Fruit fly (Drosophila melanogaster) whole organism, pupa: Measurements from ENCODE around the gene Mpp6.

Source experiments
- CG10348 ChIP-seq: fragments of 200-800 bp; sonication (Bioruptor generic); IDR thresholded peaks from 2 replicates; pipeline ENCODE4 v1.3.6; 2022; ENCODE audit warnings: missing biosample characterization, missing genetic modification characterization
- CG12605 ChIP-seq: fragments of 200-800 bp; sonication (Bioruptor generic); IDR thresholded peaks from 2 replicates; pipeline ENCODE4 v1.3.6; 2022; ENCODE audit warnings: missing biosample characterization, missing genetic modification characterization
- CG13204 ChIP-seq: fragments of 200-800 bp; sonication (Bioruptor generic); optimal IDR thresholded peaks from 2 replicates; lab custom pipeline; 2018; ENCODE audit warnings: missing biosample characterization, mild to moderate bottlenecking, missing genetic modification characterization, moderate library complexity
- CG14655 ChIP-seq: fragments of 200-800 bp; sonication (Bioruptor generic); optimal IDR thresholded peaks from 3 replicates; lab custom pipeline; 2017; ENCODE audit warnings: mild to moderate bottlenecking, missing biosample characterization, missing genetic modification reagents, missing genetic modification characterization
- CG15710 ChIP-seq: fragments of 200-800 bp; sonication (Bioruptor generic); optimal IDR thresholded peaks from 2 replicates; lab custom pipeline; 2018; ENCODE audit warnings: missing biosample characterization, mild to moderate bottlenecking, missing genetic modification characterization, moderate library complexity
- CG17806 ChIP-seq: fragments of 200-800 bp; sonication (Bioruptor generic); optimal IDR thresholded peaks from 2 replicates; lab custom pipeline; 2018; ENCODE audit warnings: missing biosample characterization, mild to moderate bottlenecking, missing genetic modification characterization, moderate library complexity
- CG32121 ChIP-seq: fragments of 200-800 bp; sonication (Bioruptor generic); IDR thresholded peaks from 2 replicates; pipeline ENCODE4 v1.3.6; 2022; ENCODE audit warnings: missing biosample characterization, missing genetic modification characterization
- CG34367 ChIP-seq: fragments of 200-800 bp; sonication (Bioruptor generic); optimal IDR thresholded peaks from 2 replicates; lab custom pipeline; 2018; ENCODE audit warnings: missing biosample characterization, mild to moderate bottlenecking, missing genetic modification characterization
- CG4496 ChIP-seq: fragments of 200-800 bp; sonication (Bioruptor generic); IDR thresholded peaks from 3 replicates; pipeline ENCODE4 v1.3.6; 2022; ENCODE audit warnings: missing biosample characterization, missing genetic modification characterization
- CG8159 ChIP-seq: fragments of 200-800 bp; sonication (Bioruptor generic); optimal IDR thresholded peaks from 3 replicates; lab custom pipeline; 2018; ENCODE audit warnings: missing biosample characterization, mild to moderate bottlenecking, missing genetic modification characterization, moderate library complexity
- CG8301 ChIP-seq: fragments of 200-800 bp; sonication (Bioruptor generic); optimal IDR thresholded peaks from 2 replicates; lab custom pipeline; 2018; ENCODE audit warnings: missing biosample characterization, mild to moderate bottlenecking, missing genetic modification characterization
- CG9948 ChIP-seq: fragments of 200-800 bp; sonication (Bioruptor generic); optimal IDR thresholded peaks from 2 replicates; lab custom pipeline; 2018; ENCODE audit warnings: missing biosample characterization, mild to moderate bottlenecking, missing genetic modification characterization, moderate library complexity
- D1 ChIP-seq: fragments of 200-800 bp; sonication (Bioruptor generic); optimal IDR thresholded peaks from 2 replicates; lab custom pipeline; 2018; ENCODE audit warnings: missing biosample characterization, mild to moderate bottlenecking, missing genetic modification characterization, moderate library complexity
- EcR ChIP-seq: fragments of 200-800 bp; sonication (Bioruptor generic); optimal IDR thresholded peaks from 3 replicates; lab custom pipeline; 2019; ENCODE audit warnings: missing biosample characterization, missing genetic modification characterization, mild to moderate bottlenecking, moderate library complexity, missing genetic modification reagents
- Ets98B ChIP-seq: fragments of 200-800 bp; sonication (Bioruptor generic); IDR thresholded peaks from 2 replicates; pipeline ENCODE4 v1.3.6; 2022; ENCODE audit warnings: missing biosample characterization, missing genetic modification characterization
- Pif1A ChIP-seq: fragments of 200-800 bp; sonication (Bioruptor generic); optimal IDR thresholded peaks from 3 replicates; lab custom pipeline; 2016; ENCODE audit warnings: missing biosample characterization, missing genetic modification characterization
- Pif1B ChIP-seq: fragments of 200-800 bp; sonication (Bioruptor generic); optimal IDR thresholded peaks from 3 replicates; lab custom pipeline; 2016; ENCODE audit warnings: missing biosample characterization, missing genetic modification characterization
- Snoo ChIP-seq: fragments of 200-800 bp; sonication (Bioruptor generic); optimal IDR thresholded peaks from 3 replicates; lab custom pipeline; 2017; ENCODE audit warnings: missing biosample characterization, mild to moderate bottlenecking, missing genetic modification characterization, inconsistent platforms
- fd96Ca ChIP-seq: fragments of 200-800 bp; sonication (Bioruptor generic); IDR thresholded peaks from 3 replicates; pipeline ENCODE4 v1.3.6; 2022; ENCODE audit warnings: missing biosample characterization, missing genetic modification characterization
- gl ChIP-seq: fragments of 200-800 bp; sonication (Bioruptor generic); optimal IDR thresholded peaks from 2 replicates; lab custom pipeline; 2018; ENCODE audit warnings: missing biosample characterization, mild to moderate bottlenecking, missing genetic modification characterization
- rn ChIP-seq: fragments of 200-800 bp; sonication (Bioruptor generic); IDR thresholded peaks from 2 replicates; pipeline ENCODE4 v1.3.6; 2022; ENCODE audit warnings: missing biosample characterization, missing genetic modification characterization

Gene Mpp6

DNA sequence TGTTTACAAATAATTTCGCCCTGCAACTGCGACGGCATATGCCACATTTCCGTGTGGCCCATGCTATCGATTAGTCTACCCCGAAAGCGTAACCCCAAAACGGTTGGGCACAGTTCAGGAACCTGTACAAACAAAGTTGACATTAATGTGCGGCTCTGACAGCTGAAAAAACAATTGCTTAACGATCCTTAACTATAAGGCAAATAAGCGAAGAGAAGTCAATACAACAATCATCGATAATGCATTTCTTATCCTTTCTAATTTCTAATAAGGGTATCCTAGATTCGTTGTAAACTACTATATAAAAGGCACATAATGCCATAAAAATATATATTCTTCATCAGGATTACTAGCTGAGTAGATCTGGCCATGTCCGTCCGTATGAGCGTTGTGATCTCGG lies 44.2 kb upstream of the Mpp6 start:
- TF ChIP-seq CG17806 (tag; lab: Kevin White, UChicago) (no peak), fd96Ca (GFP tag; lab: Robert Waterston, UW) (no peak), Ets98B (GFP tag; lab: Robert Waterston, UW) (no peak), CG13204 (GFP tag; lab: Kevin White, UChicago) (no peak), CG4496 (no peak; the same call in 2 of the 3 replicates), CG34367 (tag; lab: Kevin White, UChicago) (no peak), CG12605 (GFP tag; lab: Robert Waterston, UW) (no peak)

DNA sequence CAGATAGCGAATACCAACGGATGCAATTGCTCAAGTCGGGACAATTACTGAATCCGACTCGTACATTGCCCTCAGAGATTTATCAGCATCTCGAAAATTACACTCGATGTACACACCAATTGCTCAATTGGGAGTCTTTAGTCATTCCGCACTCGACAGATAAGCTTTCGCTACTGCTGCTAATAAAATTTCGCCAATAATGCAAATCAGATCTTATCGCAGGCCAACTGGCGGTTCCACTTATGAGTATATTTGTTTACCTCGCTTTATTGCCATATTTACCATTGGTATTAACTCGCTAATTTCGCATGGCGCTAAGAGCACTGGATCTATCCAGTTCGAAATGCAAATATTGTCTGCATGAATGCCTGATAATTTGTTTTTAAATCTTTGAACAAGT lies 42.5 kb upstream of the Mpp6 start:
- no peak for TF ChIP-seq EcR (GFP tag; lab: Kevin White, UChicago)
- TF ChIP-seq CG34367 (tag; lab: Kevin White, UChicago), result no peak
- no peak for TF ChIP-seq fd96Ca (GFP tag; lab: Robert Waterston, UW)
- no peak for TF ChIP-seq CG8301 (tag; lab: Kevin White, UChicago)
- TF ChIP-seq CG12605 (GFP tag; lab: Robert Waterston, UW), result no peak
- no peak for TF ChIP-seq Ets98B (GFP tag; lab: Robert Waterston, UW)
- no peak for TF ChIP-seq CG10348
- no peak for TF ChIP-seq D1
- no peak for TF ChIP-seq Pif1A (GFP tag; lab: Kevin White, UChicago)
- TF ChIP-seq Snoo (tag; lab: Kevin White, UChicago), result no peak
- TF ChIP-seq gl (tag; lab: Kevin White, UChicago), result no peak
- no peak for TF ChIP-seq CG9948 (tag; lab: Kevin White, UChicago)
- no peak for TF ChIP-seq CG13204 (GFP tag; lab: Kevin White, UChicago)

DNA sequence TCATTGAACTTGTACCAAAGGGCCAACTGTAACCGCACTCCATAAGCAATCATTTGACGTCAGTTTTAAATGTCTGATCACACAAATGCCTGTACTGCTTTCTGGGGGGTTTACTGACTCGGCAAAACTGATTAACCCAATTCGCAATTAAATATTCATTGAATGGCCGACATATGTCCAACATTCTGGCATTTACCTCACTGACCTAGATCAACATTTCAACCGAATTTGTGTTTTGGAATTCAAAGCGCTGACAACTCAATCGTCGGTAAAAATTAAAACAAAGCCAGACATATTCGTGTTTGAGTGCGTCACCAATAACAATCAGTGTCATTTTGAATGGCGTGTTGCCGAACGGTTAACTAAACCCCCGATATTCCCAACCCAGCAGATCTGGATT lies 40.4 kb upstream of the Mpp6 start:
- TF ChIP-seq CG17806 (tag; lab: Kevin White, UChicago) (no peak), CG12605 (GFP tag; lab: Robert Waterston, UW) (no peak), CG4496 (no peak), CG8301 (tag; lab: Kevin White, UChicago) (no peak), CG13204 (GFP tag; lab: Kevin White, UChicago) (no peak), Pif1B (no peak), Ets98B (GFP tag; lab: Robert Waterston, UW) (no peak), CG14655 (GFP tag; lab: Kevin White, UChicago) (no peak), CG34367 (tag; lab: Kevin White, UChicago) (no peak), EcR (GFP tag; lab: Kevin White, UChicago) (no peak), CG10348 (no peak), Pif1A (GFP tag; lab: Kevin White, UChicago) (no peak), CG32121 (GFP tag; lab: Robert Waterston, UW) (no peak), CG15710 (tag; lab: Kevin White, UChicago) (no peak), Snoo (tag; lab: Kevin White, UChicago) (no peak), rn (GFP tag; lab: Robert Waterston, UW) (no peak), CG9948 (tag; lab: Kevin White, UChicago) (no peak), gl (tag; lab: Kevin White, UChicago) (no peak), D1 (no peak)

DNA sequence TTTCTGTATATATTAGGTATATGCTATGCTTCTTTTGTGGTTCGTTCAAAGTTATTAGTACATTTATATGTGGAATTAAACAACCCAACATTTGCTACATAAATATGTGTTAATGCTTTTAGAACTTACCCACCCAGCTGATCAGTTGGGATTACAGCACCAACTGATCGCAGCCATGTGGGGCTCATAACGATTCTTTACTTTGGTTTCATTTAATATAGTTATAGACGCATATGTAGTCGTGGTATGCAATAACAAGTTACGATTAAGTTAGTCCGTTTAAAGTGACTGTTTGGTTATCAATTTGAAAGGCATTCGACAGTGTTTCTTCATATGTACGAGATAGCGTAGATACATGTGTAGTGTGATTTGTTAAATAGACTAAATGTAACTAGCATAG lies 20.3 kb upstream of the Mpp6 start:
- TF ChIP-seq CG9948 (tag; lab: Kevin White, UChicago) (no peak), EcR (GFP tag; lab: Kevin White, UChicago) (no peak), Pif1A (GFP tag; lab: Kevin White, UChicago) (no peak), Ets98B (GFP tag; lab: Robert Waterston, UW) (no peak), fd96Ca (GFP tag; lab: Robert Waterston, UW) (no peak), CG32121 (GFP tag; lab: Robert Waterston, UW) (no peak)

DNA sequence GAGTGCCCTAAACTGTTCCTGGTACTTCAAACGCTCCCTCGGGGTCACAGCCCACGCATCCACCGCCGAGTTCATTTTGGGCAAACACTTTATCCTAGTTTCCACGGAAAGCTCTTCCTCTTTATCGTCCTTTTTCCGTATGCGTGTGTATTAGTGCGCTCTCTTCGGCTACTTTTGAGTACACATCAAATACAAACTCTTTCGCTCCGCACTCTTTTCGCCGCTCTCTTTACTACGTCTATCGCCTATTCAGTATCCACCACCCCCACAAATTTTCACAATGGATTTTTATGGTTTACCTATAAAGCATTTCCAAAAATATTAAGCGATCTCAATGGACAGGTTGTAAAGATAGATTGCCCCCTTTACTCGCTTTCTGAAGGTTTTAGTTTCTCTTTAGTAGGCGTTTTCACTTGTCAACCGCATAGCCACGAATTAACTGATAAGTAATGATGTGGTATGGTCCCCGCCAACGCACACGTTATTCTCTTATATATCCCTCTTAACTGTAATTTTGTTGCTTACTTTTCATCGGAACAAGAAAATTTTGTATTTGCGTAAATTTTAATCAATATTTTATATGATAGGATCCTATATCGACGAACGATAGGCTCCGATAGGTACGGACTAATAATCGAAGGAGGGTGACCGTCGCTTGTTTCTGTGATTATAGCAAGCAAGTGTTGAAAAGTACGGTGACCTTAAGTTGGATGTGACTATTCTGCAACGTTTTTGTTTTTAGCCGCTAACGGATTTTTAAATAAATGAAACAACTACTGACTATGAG lies 14.2 kb upstream of the Mpp6 start, which contains the start of gene Dap160:
Dap160 (minus strand) TSS at position 634 of the 787 bp plus-strand sequence.
- TF ChIP-seq CG34367 (tag; lab: Kevin White, UChicago), result no peak
- no peak for TF ChIP-seq CG14655 (GFP tag; lab: Kevin White, UChicago)
- TF ChIP-seq rn (GFP tag; lab: Robert Waterston, UW), result no peak
- no peak for TF ChIP-seq CG8301 (tag; lab: Kevin White, UChicago)
- no peak for TF ChIP-seq CG17806 (tag; lab: Kevin White, UChicago)
- no peak for TF ChIP-seq CG13204 (GFP tag; lab: Kevin White, UChicago)
- no peak for TF ChIP-seq Pif1B
- no peak for TF ChIP-seq Snoo (tag; lab: Kevin White, UChicago)
- TF ChIP-seq EcR (GFP tag; lab: Kevin White, UChicago), result no peak
- no peak for TF ChIP-seq gl (tag; lab: Kevin White, UChicago)
- TF ChIP-seq CG9948 (tag; lab: Kevin White, UChicago), result no peak
- TF ChIP-seq D1, result no peak
- no peak for TF ChIP-seq CG4496
- no peak for TF ChIP-seq CG10348
- TF ChIP-seq CG32121 (GFP tag; lab: Robert Waterston, UW), result no peak
- TF ChIP-seq CG15710 (tag; lab: Kevin White, UChicago), result no peak
- TF ChIP-seq Ets98B (GFP tag; lab: Robert Waterston, UW), result no peak
- TF ChIP-seq Pif1A (GFP tag; lab: Kevin White, UChicago), result no peak
- TF ChIP-seq CG8159 (tag; lab: Kevin White, UChicago), result no peak

DNA sequence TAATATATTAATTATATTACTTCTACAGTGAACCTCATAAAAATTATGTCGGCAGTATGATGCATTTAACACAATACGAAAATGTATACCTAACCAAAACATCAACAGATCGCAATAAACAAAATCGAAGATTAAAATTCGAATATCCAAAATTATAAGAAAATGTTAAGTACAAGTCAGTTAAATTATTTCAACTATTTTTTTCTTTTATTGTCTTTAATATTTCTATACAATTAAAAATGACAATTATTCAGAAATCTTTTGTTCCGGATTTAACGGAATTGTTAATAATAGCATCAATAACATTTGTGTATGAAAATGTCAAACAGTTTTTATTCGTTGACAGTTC lies 13.6 kb upstream of the Mpp6 start:
- no peak for TF ChIP-seq CG14655 (GFP tag; lab: Kevin White, UChicago)
- TF ChIP-seq CG4496, result no peak
- no peak for TF ChIP-seq rn (GFP tag; lab: Robert Waterston, UW)
